Fruit fly (Drosophila melanogaster) S2 (cell line): Measurements from ENCODE around the gene Srp54.

ENCODE experiments used
- CG8478 ChIP-seq: fragments of >200 bp; optimal IDR thresholded peaks from 2 replicates; lab custom pipeline; 2018
- CTCF ChIP-seq, 2 experiments: fragments of >200 bp; optimal IDR thresholded peaks; 2 replicates each; lab custom pipeline; 2018

dm6 chr2L:9954119-9954518 lies 41.4 kb downstream of the Srp54 start, which contains the start of the genes CG13126 and CG4709:
- TF ChIP-seq CG8478 (lab: Kevin White, UChicago) = no peak
- TF ChIP-seq CTCF (optimal IDR thresholded peaks at IDR 0.05; lab: Kevin White, UChicago) = no peak
